Worm (Caenorhabditis elegans) whole organism, L1 larva: Measurements from ENCODE around the gene nhr-142.
"Not testable (repeated sequence)": the region's sequence is repeated elsewhere in the genome, so short reads cannot be mapped to it uniquely, and the experiment has no call there.

ENCODE experiments used
- C04F5.9 ChIP-seq: sonication (generic microtip); optimal IDR thresholded peaks from 2 replicates; lab custom pipeline; 2016; ENCODE audit warnings: missing genetic modification characterization, missing compliant biosample characterization
- C16A3.4 ChIP-seq: fragments of 150-350 bp; optimal IDR thresholded peaks from 2 replicates; lab custom pipeline; 2014; ENCODE audit warnings: missing biosample characterization, missing genetic modification characterization
- Y116A8C.19 ChIP-seq: sonication (generic microtip); optimal IDR thresholded peaks from 2 replicates; lab custom pipeline; 2016; ENCODE audit warnings: missing compliant biosample characterization, missing genetic modification characterization, borderline replicate concordance
- alr-1 ChIP-seq: fragments of 200-800 bp; sonication (Bioruptor generic); optimal IDR thresholded peaks from 2 replicates; lab custom pipeline; 2018; ENCODE audit warnings: borderline replicate concordance, mild to moderate bottlenecking, missing genetic modification characterization, missing compliant biosample characterization
- aly-2 ChIP-seq: fragments of 150-350 bp; optimal IDR thresholded peaks from 2 replicates; lab custom pipeline; 2014; ENCODE audit warnings: missing biosample characterization, missing genetic modification characterization
- ceh-63 ChIP-seq: fragments of 200-800 bp; sonication (Bioruptor generic); optimal IDR thresholded peaks from 2 replicates; lab custom pipeline; 2018; ENCODE audit warnings: mild to moderate bottlenecking, missing genetic modification characterization, missing compliant biosample characterization
- ceh-8 ChIP-seq: fragments of 200-800 bp; sonication (Bioruptor generic); optimal IDR thresholded peaks from 2 replicates; lab custom pipeline; 2018; ENCODE audit warnings: mild to moderate bottlenecking, missing genetic modification characterization, moderate library complexity, missing compliant biosample characterization
- ceh-88 ChIP-seq: fragments of 200-800 bp; sonication (Bioruptor generic); IDR thresholded peaks from 2 replicates; pipeline ENCODE4 v1.3.6; 2022; ENCODE audit warnings: missing genetic modification characterization, missing compliant biosample characterization
- ces-1 ChIP-seq: fragments of 150-350 bp; optimal IDR thresholded peaks from 2 replicates; lab custom pipeline; 2014; ENCODE audit warnings: missing biosample characterization, missing genetic modification reagents, missing genetic modification characterization
- efl-3 ChIP-seq: fragments of 200-800 bp; sonication (Bioruptor generic); optimal IDR thresholded peaks from 2 replicates; lab custom pipeline; 2018; ENCODE audit warnings: mild to moderate bottlenecking, missing genetic modification characterization, missing compliant biosample characterization
- egl-27 ChIP-seq, 2 experiments: fragments of 150-350 bp in 1 of 2; sonication (generic microtip); optimal IDR thresholded peaks; 3 replicates each; lab custom pipeline; 2017 to 2018; ENCODE audit warnings: missing biosample characterization in 2 of 2, missing genetic modification characterization in 2 of 2, missing genetic modification reagents in 2 of 2
- elt-2 ChIP-seq: sonication (generic microtip); optimal IDR thresholded peaks from 2 replicates; lab custom pipeline; 2016; ENCODE audit warnings: missing genetic modification characterization, mild to moderate bottlenecking, inconsistent platforms, missing compliant biosample characterization, missing genetic modification reagents
- elt-3 ChIP-seq, 6 experiments: fragments of 150-350 bp in 1 of 6; sonication (generic microtip); optimal IDR thresholded peaks; 2 replicates each; lab custom pipeline; 2017 to 2018; ENCODE audit warnings: missing biosample characterization in 6 of 6, missing genetic modification characterization in 6 of 6, inconsistent platforms in 1 of 6
- fkh-10 ChIP-seq: sonication (generic microtip); optimal IDR thresholded peaks from 2 replicates; lab custom pipeline; 2017; ENCODE audit warnings: missing biosample characterization, missing genetic modification reagents, missing genetic modification characterization
- fos-1 ChIP-seq: fragments of 150-350 bp; optimal IDR thresholded peaks from 2 replicates; lab custom pipeline; 2014; ENCODE audit warnings: missing biosample characterization, missing genetic modification characterization
- grh-1 ChIP-seq: fragments of 200-800 bp; sonication (Bioruptor generic); IDR thresholded peaks from 2 replicates; pipeline ENCODE4 v1.3.6; 2022; ENCODE audit warnings: missing genetic modification reagents, missing genetic modification characterization, missing compliant biosample characterization
- hlh-17 ChIP-seq: fragments of 200-800 bp; sonication (Bioruptor generic); optimal IDR thresholded peaks from 2 replicates; lab custom pipeline; 2018; ENCODE audit warnings: missing genetic modification characterization, mild to moderate bottlenecking, missing compliant biosample characterization, moderate library complexity, borderline replicate concordance
- hlh-4 ChIP-seq: sonication (generic microtip); optimal IDR thresholded peaks from 2 replicates; lab custom pipeline; 2016; ENCODE audit warnings: mild to moderate bottlenecking, missing genetic modification characterization, missing compliant biosample characterization
- lin-13 ChIP-seq: fragments of 150-350 bp; optimal IDR thresholded peaks from 2 replicates; lab custom pipeline; 2014; ENCODE audit warnings: missing biosample characterization, missing genetic modification reagents, missing genetic modification characterization
- lsy-2 ChIP-seq, 2 experiments: fragments of 150-350 bp; optimal IDR thresholded peaks; 2 replicates each; lab custom pipeline; 2014; ENCODE audit warnings: missing biosample characterization in 2 of 2, missing genetic modification characterization in 2 of 2
- mdl-1 ChIP-seq, 2 experiments: fragments of 150-350 bp; optimal IDR thresholded peaks; 2 replicates each; lab custom pipeline; 2014 to 2017; ENCODE audit warnings: missing biosample characterization in 2 of 2, missing genetic modification characterization in 2 of 2, inconsistent platforms in 1 of 2
- mef-2 ChIP-seq: fragments of 150-350 bp; optimal IDR thresholded peaks from 2 replicates; lab custom pipeline; 2014; ENCODE audit warnings: missing biosample characterization, missing genetic modification characterization
- mep-1 ChIP-seq: fragments of 150-350 bp; optimal IDR thresholded peaks from 2 replicates; lab custom pipeline; 2014; ENCODE audit warnings: missing biosample characterization, missing genetic modification characterization
- nhr-237 ChIP-seq: fragments of 150-350 bp; optimal IDR thresholded peaks from 2 replicates; lab custom pipeline; 2014; ENCODE audit warnings: missing biosample characterization, missing genetic modification characterization
- nhr-85 ChIP-seq: sonication (generic microtip); peaks from one replicate; lab custom pipeline; 2016; ENCODE audit warnings: missing genetic modification characterization, inconsistent platforms, missing compliant biosample characterization
- pax-3 ChIP-seq: fragments of 200-800 bp; sonication (Bioruptor generic); optimal IDR thresholded peaks from 2 replicates; lab custom pipeline; 2018; ENCODE audit warnings: mild to moderate bottlenecking, missing genetic modification characterization, moderate library complexity, missing compliant biosample characterization
- pqm-1 ChIP-seq: sonication (generic microtip); optimal IDR thresholded peaks from 3 replicates; lab custom pipeline; 2017; ENCODE audit warnings: missing biosample characterization, missing genetic modification characterization
- rnt-1 ChIP-seq: sonication (generic microtip); optimal IDR thresholded peaks from 2 replicates; lab custom pipeline; 2016; ENCODE audit warnings: mild to moderate bottlenecking, missing genetic modification characterization, moderate library complexity, missing compliant biosample characterization
- snu-23 ChIP-seq: sonication (generic microtip); optimal IDR thresholded peaks from 2 replicates; lab custom pipeline; 2016; ENCODE audit warnings: missing genetic modification characterization, missing compliant biosample characterization
- sox-4 ChIP-seq: sonication (generic microtip); optimal IDR thresholded peaks from 2 replicates; lab custom pipeline; 2016; ENCODE audit warnings: missing genetic modification characterization, missing compliant biosample characterization
- sup-37 ChIP-seq: fragments of 200-800 bp; sonication (Bioruptor generic); optimal IDR thresholded peaks from 2 replicates; lab custom pipeline; 2018; ENCODE audit warnings: mild to moderate bottlenecking, missing genetic modification characterization, missing compliant biosample characterization
- swsn-7 ChIP-seq: sonication (generic microtip); optimal IDR thresholded peaks from 2 replicates; lab custom pipeline; 2016; ENCODE audit warnings: missing genetic modification characterization, missing compliant biosample characterization
- tbx-2 ChIP-seq: sonication (generic microtip); optimal IDR thresholded peaks from 2 replicates; lab custom pipeline; 2016; ENCODE audit warnings: missing genetic modification characterization, missing compliant biosample characterization
- tlp-1 ChIP-seq: fragments of 150-350 bp; optimal IDR thresholded peaks from 2 replicates; lab custom pipeline; 2014; ENCODE audit warnings: missing biosample characterization, missing genetic modification characterization
- unc-62 ChIP-seq: fragments of 150-350 bp; optimal IDR thresholded peaks from 2 replicates; lab custom pipeline; 2014; ENCODE audit warnings: missing biosample characterization, missing genetic modification reagents, missing genetic modification characterization
- unc-86 ChIP-seq: sonication (generic microtip); optimal IDR thresholded peaks from 2 replicates; lab custom pipeline; 2016; ENCODE audit warnings: missing genetic modification characterization, missing compliant biosample characterization
- unc-98 ChIP-seq: fragments of 200-800 bp; sonication (Bioruptor generic); IDR thresholded peaks from 2 replicates; pipeline ENCODE4 v1.3.6; 2022; ENCODE audit warnings: missing genetic modification characterization, missing compliant biosample characterization
- vab-15 ChIP-seq: sonication (generic microtip); optimal IDR thresholded peaks from 2 replicates; lab custom pipeline; 2017; ENCODE audit warnings: missing genotype, mild to moderate bottlenecking, missing genetic modification characterization, missing compliant biosample characterization
- zag-1 ChIP-seq: fragments of 150-350 bp; optimal IDR thresholded peaks from 2 replicates; lab custom pipeline; 2014; ENCODE audit warnings: missing biosample characterization, missing genetic modification characterization

nhr-142 gene

ce11 chrV:5763787-5764186 lies 26.6 kb downstream of the nhr-142 start, which contains the start of gene pgph-3 (continued):
- no peak for TF ChIP-seq fos-1 (tag; lab: Kevin White, UChicago)
- no peak for TF ChIP-seq swsn-7 (tag; lab: Kevin White, UChicago)
- TF ChIP-seq egl-27 (tag; optimal IDR thresholded peaks at IDR 0.05; lab: Kevin White, UChicago): no peak

ce11 chrV:5760132-5760531 lies 30.2 kb downstream of the nhr-142 start, which contains the start of gene C53A3.1:
Gene C53A3.1 (minus strand): TSS chrV:5760232.
- TF ChIP-seq vab-15 (tag; lab: Kevin White, UChicago) (no peak), elt-2 (tag; lab: Kevin White, UChicago) (no peak), snu-23 (GFP tag; lab: Kevin White, UChicago) (no peak), ces-1 (GFP tag; lab: Kevin White, UChicago) (no peak), nhr-85 (tag; lab: Kevin White, UChicago) (no peak), elt-3 (tag; optimal IDR thresholded peaks at IDR 0.05; lab: Kevin White, UChicago) (no peak), mdl-1 (tag; optimal IDR thresholded peaks at IDR 0.05; lab: Kevin White, UChicago) (no peak), unc-98 (GFP tag; lab: Robert Waterston, UW) (no peak), ceh-63 (no peak), lsy-2 (tag; optimal IDR thresholded peaks at IDR 0.05; lab: Kevin White, UChicago) (no peak), C04F5.9 (no peak), pqm-1 (tag; lab: Kevin White, UChicago) (no peak), alr-1 (no peak), hlh-17 (GFP tag; lab: Kevin White, UChicago) (no peak), fkh-10 (no peak), pax-3 (no peak), zag-1 (no peak), ceh-88 (GFP tag; lab: Robert Waterston, UW) (no peak)

ce11 chrV:5758780-5759179 lies 31.6 kb downstream of the nhr-142 start, which contains the start of gene C53A3.4:
Gene C53A3.4 (minus strand): TSS chrV:5758880.
- TF ChIP-seq ceh-8 (GFP tag; lab: Kevin White, UChicago) (no peak), tbx-2 (tag; lab: Kevin White, UChicago) (no peak), aly-2 (tag; lab: Kevin White, UChicago) (no peak), sup-37 (GFP tag; lab: Kevin White, UChicago) (no peak), Y116A8C.19 (no peak), sox-4 (tag; lab: Kevin White, UChicago) (no peak), fkh-10 (no peak)

- TF ChIP-seq pqm-1 (tag; lab: Kevin White, UChicago): no peak
Observed at ce11 chrV:5756193-5756592, 34.2 kb downstream of the nhr-142 start, which contains the start of gene C53A3.3. Gene C53A3.3 (plus strand): TSS chrV:5756493.

ce11 chrV:5755203-5755693 lies 35.1 kb downstream of the nhr-142 start, which contains the start of gene K09H11.11:
Gene K09H11.11 (minus strand): TSS chrV:5755253.
- not testable (repeated sequence) for TF ChIP-seq efl-3 (GFP tag; lab: Kevin White, UChicago); pqm-1 (tag; lab: Kevin White, UChicago); grh-1 (GFP tag; lab: Robert Waterston, UW)

ce11 chrV:5753432-5753831 lies 36.9 kb downstream of the nhr-142 start, which contains the start of gene pgph-1:
Gene pgph-1 (minus strand): TSS chrV:5753532.
- TF ChIP-seq C04F5.9 (no peak), hlh-4 (tag; lab: Kevin White, UChicago) (no peak), mdl-1 (tag; optimal IDR thresholded peaks at IDR 0.05; lab: Kevin White, UChicago) (no peak), nhr-237 (no peak), elt-3 (tag; optimal IDR thresholded peaks at IDR 0.05; lab: Kevin White, UChicago) (no peak), swsn-7 (tag; lab: Kevin White, UChicago) (no peak), mep-1 (tag; lab: Kevin White, UChicago) (no peak), ceh-88 (GFP tag; lab: Robert Waterston, UW) (no peak), mef-2 (tag; lab: Kevin White, UChicago) (no peak), lin-13 (GFP tag; lab: Kevin White, UChicago) (no peak), alr-1 (no peak), unc-62 (GFP tag; lab: Kevin White, UChicago) (no peak), unc-98 (GFP tag; lab: Robert Waterston, UW) (no peak), ceh-63 (no peak), rnt-1 (no peak), unc-86 (tag; lab: Kevin White, UChicago) (no peak), tlp-1 (tag; lab: Kevin White, UChicago) (no peak), C16A3.4 (tag; lab: Kevin White, UChicago) (no peak)
